Worm (Caenorhabditis elegans) whole organism, L1 larva: ENCODE data around the gene hex-2.

Source experiments
- C34B4.2 ChIP-seq: sonication (generic microtip); optimal IDR thresholded peaks from 2 replicates; lab custom pipeline; 2017; ENCODE audit warnings: mild to moderate bottlenecking, missing genetic modification characterization, missing compliant biosample characterization
- Y116A8C.19 ChIP-seq: sonication (generic microtip); optimal IDR thresholded peaks from 2 replicates; lab custom pipeline; 2016; ENCODE audit warnings: missing compliant biosample characterization, missing genetic modification characterization, borderline replicate concordance
- aha-1 ChIP-seq: fragments of 150-350 bp; optimal IDR thresholded peaks from 2 replicates; lab custom pipeline; 2014; ENCODE audit warnings: missing biosample characterization, missing genetic modification characterization
- alr-1 ChIP-seq: fragments of 200-800 bp; sonication (Bioruptor generic); optimal IDR thresholded peaks from 2 replicates; lab custom pipeline; 2018; ENCODE audit warnings: borderline replicate concordance, mild to moderate bottlenecking, missing genetic modification characterization, missing compliant biosample characterization
- ama-1 ChIP-seq: fragments of 150-350 bp; optimal IDR thresholded peaks from 2 replicates; lab custom pipeline; 2014
- blmp-1 ChIP-seq: fragments of 150-350 bp; optimal IDR thresholded peaks from 2 replicates; lab custom pipeline; 2014; ENCODE audit warnings: missing biosample characterization, missing genetic modification characterization
- ceh-82 ChIP-seq, 3 experiments: fragments of 150-350 bp in 1 of 3; sonication (generic microtip) in 2 of 3; optimal IDR thresholded peaks; 2 replicates each; lab custom pipeline; 2014 to 2017; ENCODE audit warnings: missing biosample characterization in 3 of 3, missing genetic modification characterization in 3 of 3
- ceh-90 ChIP-seq: sonication (generic microtip); optimal IDR thresholded peaks from 2 replicates; lab custom pipeline; 2016; ENCODE audit warnings: missing genetic modification characterization, missing compliant biosample characterization
- ces-1 ChIP-seq: fragments of 150-350 bp; optimal IDR thresholded peaks from 2 replicates; lab custom pipeline; 2014; ENCODE audit warnings: missing biosample characterization, missing genetic modification reagents, missing genetic modification characterization
- dpl-1 ChIP-seq, 3 experiments: fragments of 150-350 bp in 2 of 3; sonication (generic microtip) in 1 of 3; optimal IDR thresholded peaks; 2 replicates each; lab custom pipeline; 2014 to 2017; ENCODE audit warnings: missing biosample characterization in 3 of 3, missing genetic modification characterization in 3 of 3, missing genetic modification reagents in 3 of 3
- efl-1 ChIP-seq, 4 experiments: fragments of 150-350 bp; optimal IDR thresholded peaks in 3 of 4; peaks in 1 of 4; 1 replicate in 1 of 4; 2 replicates in 3 of 4; lab custom pipeline; 2014; ENCODE audit warnings: missing biosample characterization in 2 of 4, missing genetic modification characterization in 2 of 4, missing genetic modification reagents in 2 of 4
- efl-3 ChIP-seq: fragments of 200-800 bp; sonication (Bioruptor generic); optimal IDR thresholded peaks from 2 replicates; lab custom pipeline; 2018; ENCODE audit warnings: mild to moderate bottlenecking, missing genetic modification characterization, missing compliant biosample characterization
- egl-13 ChIP-seq: sonication (generic microtip); optimal IDR thresholded peaks from 2 replicates; lab custom pipeline; 2016; ENCODE audit warnings: missing genotype, missing genetic modification reagents, missing genetic modification characterization, missing compliant biosample characterization
- egl-27 ChIP-seq, 2 experiments: fragments of 150-350 bp in 1 of 2; sonication (generic microtip); optimal IDR thresholded peaks; 3 replicates each; lab custom pipeline; 2017 to 2018; ENCODE audit warnings: missing biosample characterization in 2 of 2, missing genetic modification characterization in 2 of 2, missing genetic modification reagents in 2 of 2
- elt-3 ChIP-seq, 6 experiments: fragments of 150-350 bp in 1 of 6; sonication (generic microtip); optimal IDR thresholded peaks; 2 replicates each; lab custom pipeline; 2017 to 2018; ENCODE audit warnings: missing biosample characterization in 6 of 6, missing genetic modification characterization in 6 of 6, inconsistent platforms in 1 of 6
- ets-5 ChIP-seq: fragments of 200-800 bp; sonication (Bioruptor generic); IDR thresholded peaks from 2 replicates; pipeline ENCODE4 v1.3.6; 2022; ENCODE audit warnings: missing genetic modification characterization, missing compliant biosample characterization
- fkh-10 ChIP-seq: sonication (generic microtip); optimal IDR thresholded peaks from 2 replicates; lab custom pipeline; 2017; ENCODE audit warnings: missing biosample characterization, missing genetic modification reagents, missing genetic modification characterization
- grh-1 ChIP-seq: fragments of 200-800 bp; sonication (Bioruptor generic); IDR thresholded peaks from 2 replicates; pipeline ENCODE4 v1.3.6; 2022; ENCODE audit warnings: missing genetic modification reagents, missing genetic modification characterization, missing compliant biosample characterization
- hpl-2 ChIP-seq: fragments of 150-350 bp; optimal IDR thresholded peaks from 2 replicates; lab custom pipeline; 2014; ENCODE audit warnings: missing biosample characterization, missing genetic modification reagents, missing genetic modification characterization
- isw-1 ChIP-seq: fragments of 200-800 bp; sonication (Bioruptor generic); IDR thresholded peaks from 2 replicates; pipeline ENCODE4 v1.3.6; 2022; ENCODE audit warnings: missing genetic modification characterization, missing compliant biosample characterization
- lin-14 ChIP-seq: fragments of 200-800 bp; sonication (Bioruptor generic); optimal IDR thresholded peaks from 2 replicates; lab custom pipeline; 2018; ENCODE audit warnings: mild to moderate bottlenecking, missing genetic modification characterization, moderate library complexity, missing compliant biosample characterization
- lin-39 ChIP-seq: fragments of 150-350 bp; optimal IDR thresholded peaks from 2 replicates; lab custom pipeline; 2014; ENCODE audit warnings: missing biosample characterization, missing genetic modification reagents, missing genetic modification characterization
- lsy-2 ChIP-seq, 2 experiments: fragments of 150-350 bp; optimal IDR thresholded peaks; 2 replicates each; lab custom pipeline; 2014; ENCODE audit warnings: missing biosample characterization in 2 of 2, missing genetic modification characterization in 2 of 2
- mdl-1 ChIP-seq, 2 experiments: fragments of 150-350 bp; optimal IDR thresholded peaks; 2 replicates each; lab custom pipeline; 2014 to 2017; ENCODE audit warnings: missing biosample characterization in 2 of 2, missing genetic modification characterization in 2 of 2, inconsistent platforms in 1 of 2
- mep-1 ChIP-seq: fragments of 150-350 bp; optimal IDR thresholded peaks from 2 replicates; lab custom pipeline; 2014; ENCODE audit warnings: missing biosample characterization, missing genetic modification characterization
- nhr-19 ChIP-seq: fragments of 200-800 bp; sonication (Bioruptor generic); conservative IDR thresholded peaks from 2 replicates; pipeline ENCODE4 v1.3.6; 2022; ENCODE audit warnings: missing genetic modification characterization, missing compliant biosample characterization
- nhr-20 ChIP-seq: sonication (generic microtip); optimal IDR thresholded peaks from 2 replicates; lab custom pipeline; 2016; ENCODE audit warnings: mild to moderate bottlenecking, missing genetic modification characterization, missing compliant biosample characterization
- nhr-28 ChIP-seq: fragments of 150-350 bp; optimal IDR thresholded peaks from 2 replicates; lab custom pipeline; 2014; ENCODE audit warnings: missing biosample characterization, missing genetic modification characterization
- nhr-47 ChIP-seq: sonication (generic microtip); optimal IDR thresholded peaks from 2 replicates; lab custom pipeline; 2016; ENCODE audit warnings: mild to moderate bottlenecking, missing genetic modification characterization, moderate library complexity, missing compliant biosample characterization
- nhr-71 ChIP-seq: sonication (generic microtip); optimal IDR thresholded peaks from 2 replicates; lab custom pipeline; 2016; ENCODE audit warnings: mild to moderate bottlenecking, missing genetic modification characterization, moderate library complexity, missing compliant biosample characterization
- nhr-85 ChIP-seq: sonication (generic microtip); peaks from one replicate; lab custom pipeline; 2016; ENCODE audit warnings: missing genetic modification characterization, inconsistent platforms, missing compliant biosample characterization
- nhr-90 ChIP-seq: sonication (generic microtip); optimal IDR thresholded peaks from 2 replicates; lab custom pipeline; 2016; ENCODE audit warnings: mild to moderate bottlenecking, missing genetic modification characterization, missing compliant biosample characterization; ENCODE audit not compliant: poor library complexity
- snu-23 ChIP-seq: sonication (generic microtip); optimal IDR thresholded peaks from 2 replicates; lab custom pipeline; 2016; ENCODE audit warnings: missing genetic modification characterization, missing compliant biosample characterization
- sox-4 ChIP-seq: sonication (generic microtip); optimal IDR thresholded peaks from 2 replicates; lab custom pipeline; 2016; ENCODE audit warnings: missing genetic modification characterization, missing compliant biosample characterization
- swsn-7 ChIP-seq: sonication (generic microtip); optimal IDR thresholded peaks from 2 replicates; lab custom pipeline; 2016; ENCODE audit warnings: missing genetic modification characterization, missing compliant biosample characterization
- tbx-2 ChIP-seq: sonication (generic microtip); optimal IDR thresholded peaks from 2 replicates; lab custom pipeline; 2016; ENCODE audit warnings: missing genetic modification characterization, missing compliant biosample characterization
- tlp-1 ChIP-seq: fragments of 150-350 bp; optimal IDR thresholded peaks from 2 replicates; lab custom pipeline; 2014; ENCODE audit warnings: missing biosample characterization, missing genetic modification characterization
- unc-130 ChIP-seq: fragments of 150-350 bp; optimal IDR thresholded peaks from 2 replicates; lab custom pipeline; 2017; ENCODE audit warnings: missing biosample characterization, missing genetic modification characterization, inconsistent platforms
- unc-86 ChIP-seq: sonication (generic microtip); optimal IDR thresholded peaks from 2 replicates; lab custom pipeline; 2016; ENCODE audit warnings: missing genetic modification characterization, missing compliant biosample characterization
- unc-98 ChIP-seq: fragments of 200-800 bp; sonication (Bioruptor generic); IDR thresholded peaks from 2 replicates; pipeline ENCODE4 v1.3.6; 2022; ENCODE audit warnings: missing genetic modification characterization, missing compliant biosample characterization
- zag-1 ChIP-seq: fragments of 150-350 bp; optimal IDR thresholded peaks from 2 replicates; lab custom pipeline; 2014; ENCODE audit warnings: missing biosample characterization, missing genetic modification characterization
- ztf-4 ChIP-seq: fragments of 150-350 bp; optimal IDR thresholded peaks from 2 replicates; lab custom pipeline; 2014; ENCODE audit warnings: missing biosample characterization, missing genetic modification characterization

Gene hex-2

ce11 chrV:5693595-5693994, 39.3 kb downstream of the hex-2 start:
- TF ChIP-seq isw-1 (no peak), efl-3 (GFP tag; lab: Kevin White, UChicago) (no peak), nhr-19 (GFP tag; lab: Robert Waterston, UW) (peak; percentile 51), lin-14 (peak; percentile 70), tbx-2 (tag; lab: Kevin White, UChicago) (peak; percentile 43), mep-1 (tag; lab: Kevin White, UChicago) (no peak), unc-86 (no peak), aha-1 (tag; lab: Kevin White, UChicago) (no peak), Y116A8C.19 (no peak), hpl-2 (GFP tag; lab: Kevin White, UChicago) (no peak), unc-130 (tag; lab: Kevin White, UChicago) (peak; percentile 79), efl-1 (optimal IDR thresholded peaks at IDR 0.05; lab: Kevin White, UChicago) (no peak), efl-1 (GFP tag; optimal IDR thresholded peaks at IDR 0.05 in 1 of 2; lab: Kevin White, UChicago) (peak in 1 of 2 experiments; percentile 66), blmp-1 (peak; percentile 88), ama-1 (lab: Kevin White, UChicago) (no peak), nhr-85 (tag; lab: Kevin White, UChicago) (peak; percentile 94), fkh-10 (GFP tag; lab: Kevin White, UChicago) (no peak), lsy-2 (tag; optimal IDR thresholded peaks at IDR 0.05; lab: Kevin White, UChicago) (peak in 1 of 2 experiments; percentile 38), egl-27 (tag; optimal IDR thresholded peaks at IDR 0.05; lab: Kevin White, UChicago) (no peak), nhr-90 (tag; lab: Kevin White, UChicago) (peak; percentile 56), lin-39 (tag; lab: Kevin White, UChicago) (no peak), ces-1 (GFP tag; lab: Kevin White, UChicago) (no peak), tlp-1 (tag; lab: Kevin White, UChicago) (no peak), snu-23 (GFP tag; lab: Kevin White, UChicago) (peak; percentile 52), egl-13 (tag; lab: Kevin White, UChicago) (no peak), elt-3 (tag; optimal IDR thresholded peaks at IDR 0.05; lab: Kevin White, UChicago) (peak; percentile 50 to 97 (median 68)), swsn-7 (no peak), alr-1 (tag; lab: Kevin White, UChicago) (no peak), nhr-20 (peak; percentile 77), dpl-1 (GFP tag; optimal IDR thresholded peaks at IDR 0.05; lab: Kevin White, UChicago) (no peak), nhr-71 (tag; lab: Kevin White, UChicago) (peak; percentile 65), mdl-1 (tag; optimal IDR thresholded peaks at IDR 0.05; lab: Kevin White, UChicago) (peak in 1 of 2 experiments; percentile 47), ztf-4 (tag; lab: Kevin White, UChicago) (no peak), nhr-47 (tag; lab: Kevin White, UChicago) (peak; percentile 15), grh-1 (peak; percentile 59)

ce11 chrV:5695635-5696034, 41.4 kb downstream of the hex-2 start:
- TF ChIP-seq ztf-4 (tag; lab: Kevin White, UChicago) (no peak), zag-1 (tag; lab: Kevin White, UChicago) (no peak), ets-5 (GFP tag; lab: Robert Waterston, UW) (no peak), tlp-1 (tag; lab: Kevin White, UChicago) (no peak), nhr-85 (tag; lab: Kevin White, UChicago) (peak; percentile 56), ceh-90 (tag; lab: Kevin White, UChicago) (no peak), egl-13 (tag; lab: Kevin White, UChicago) (no peak), efl-1 (optimal IDR thresholded peaks at IDR 0.05; lab: Kevin White, UChicago) (no peak), efl-1 (GFP tag; optimal IDR thresholded peaks at IDR 0.05 in 1 of 2; lab: Kevin White, UChicago) (peak in 1 of 2 experiments; percentile 20), sox-4 (tag; lab: Kevin White, UChicago) (no peak), elt-3 (tag; optimal IDR thresholded peaks at IDR 0.05; lab: Kevin White, UChicago) (peak in 1 of 6 experiments; percentile 57), nhr-20 (peak; percentile 64), egl-27 (tag; optimal IDR thresholded peaks at IDR 0.05; lab: Kevin White, UChicago) (no peak), unc-86 (no peak), blmp-1 (peak; percentile 94), snu-23 (GFP tag; lab: Kevin White, UChicago) (peak; percentile 27), unc-98 (GFP tag; lab: Robert Waterston, UW) (no peak), nhr-28 (tag; lab: Kevin White, UChicago) (no peak), lin-14 (peak; percentile 56), nhr-71 (tag; lab: Kevin White, UChicago) (peak; percentile 24), ceh-82 (tag; optimal IDR thresholded peaks at IDR 0.05; lab: Kevin White, UChicago) (no peak), hpl-2 (GFP tag; lab: Kevin White, UChicago) (no peak), nhr-90 (tag; lab: Kevin White, UChicago) (no peak), C34B4.2 (no peak)
